Worm (Caenorhabditis elegans) whole organism, L4 larva: ENCODE results near the gene H10D18.5.

Source experiments
- pqm-1 ChIP-seq: sonication (generic microtip); optimal IDR thresholded peaks from 2 replicates; lab custom pipeline; 2017; ENCODE audit warnings: missing biosample characterization, missing genetic modification characterization
- snpc-1.2 ChIP-seq: fragments of 200-800 bp; sonication (Bioruptor generic); IDR thresholded peaks from 2 replicates; pipeline ENCODE4 v1.3.6; 2022; ENCODE audit warnings: missing genetic modification reagents, missing genetic modification characterization, missing compliant biosample characterization
- unc-39 ChIP-seq: sonication (generic microtip); optimal IDR thresholded peaks from 2 replicates; lab custom pipeline; 2017; ENCODE audit warnings: missing biosample characterization, missing genetic modification characterization
- unc-62 ChIP-seq, 3 experiments: fragments of 150-350 bp in 1 of 3; sonication (generic microtip); optimal IDR thresholded peaks in 2 of 3; peaks in 1 of 3; 1 replicate in 1 of 3; 2 replicates in 2 of 3; lab custom pipeline; 2014 to 2017; ENCODE audit warnings: missing biosample characterization in 3 of 3, missing genetic modification characterization in 3 of 3, missing genetic modification reagents in 3 of 3, missing genotype in 1 of 3
- zfp-3 ChIP-seq: fragments of 200-800 bp; sonication (Bioruptor generic); conservative IDR thresholded peaks from 2 replicates; pipeline ENCODE4 v1.3.6; 2022; ENCODE audit warnings: missing genetic modification reagents, missing genetic modification characterization, missing compliant biosample characterization

- TF ChIP-seq unc-39 (tag; lab: Kevin White, UChicago): no peak
- TF ChIP-seq pqm-1 (tag; lab: Kevin White, UChicago): no peak
- no peak for TF ChIP-seq zfp-3 (GFP tag; lab: Robert Waterston, UW)
- TF ChIP-seq snpc-1.2: no peak
- TF ChIP-seq unc-62 (GFP tag; optimal IDR thresholded peaks at IDR 0.05 in 1 of 2; lab: Kevin White, UChicago): no peak
- TF ChIP-seq unc-62 (tag; optimal IDR thresholded peaks at IDR 0.05; lab: Kevin White, UChicago): no peak
These were observed 33.8 kb upstream of the H10D18.5 start for ce11 chrV:3865273-3865672.
